Fruit fly (Drosophila melanogaster): ENCODE data around the gene CG43386.

Gene CG43386

DNA sequence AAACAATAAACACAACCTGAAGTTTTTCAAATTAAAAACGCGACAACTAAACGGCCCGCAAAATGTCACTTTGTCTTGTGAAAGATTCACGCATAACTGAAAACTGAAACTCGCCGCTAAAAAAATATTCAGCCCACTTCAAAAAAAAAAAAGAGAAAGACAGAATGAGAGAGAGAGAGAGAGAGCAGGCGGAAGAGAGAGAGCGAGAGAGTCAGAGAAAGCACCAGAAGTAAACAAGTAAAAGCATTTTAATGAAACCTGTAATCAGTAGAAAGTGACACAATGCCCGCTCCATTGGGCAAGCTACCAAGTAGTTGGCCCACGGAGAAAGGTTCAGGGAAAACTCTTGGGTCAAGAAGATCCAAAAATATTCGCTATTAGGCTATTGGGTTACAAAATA, at the start of gene CG43386:
CG43386 (minus strand) TSS at position 101 of the 400 bp plus-strand sequence.
- TF ChIP-seq Pif1A (GFP tag; optimal IDR thresholded peaks at IDR 0.05), result no peak
- TF ChIP-seq CG34367 (tag; optimal IDR thresholded peaks at IDR 0.05), result no peak
- no peak for TF ChIP-seq rn (GFP tag; IDR thresholded peaks at IDR 0.05)
- TF ChIP-seq fd96Ca (GFP tag; IDR thresholded peaks at IDR 0.05), result no peak
- no peak for TF ChIP-seq CG4496 (GFP tag; IDR thresholded peaks at IDR 0.05)
- TF ChIP-seq CG10348 (GFP tag; IDR thresholded peaks at IDR 0.05), result no peak
- TF ChIP-seq CG13204 (GFP tag; optimal IDR thresholded peaks at IDR 0.05), result no peak
- no peak for TF ChIP-seq CG8301 (tag; optimal IDR thresholded peaks at IDR 0.05)
- TF ChIP-seq CG12605 (GFP tag; IDR thresholded peaks at IDR 0.05), result no peak
- no peak for TF ChIP-seq CG17806 (tag; optimal IDR thresholded peaks at IDR 0.05)
- TF ChIP-seq Snoo (tag; optimal IDR thresholded peaks at IDR 0.05), result no peak
- TF ChIP-seq Pif1B (GFP tag; optimal IDR thresholded peaks at IDR 0.05), result no peak

dm6 chrX:10021809-10022208, 44.6 kb upstream of the CG43386 start:
- TF ChIP-seq CG15710 (tag; optimal IDR thresholded peaks at IDR 0.05), result peak; percentile 9
- no peak for TF ChIP-seq EcR (GFP tag; optimal IDR thresholded peaks at IDR 0.05)
- TF ChIP-seq CG34367 (tag; optimal IDR thresholded peaks at IDR 0.05), result no peak
- no peak for TF ChIP-seq fd96Ca (GFP tag; IDR thresholded peaks at IDR 0.05)
- TF ChIP-seq CG4496 (GFP tag; IDR thresholded peaks at IDR 0.05), result 0 out of 3 replicates have a peak, but pooled peaks have one; percentile 23
- peak; percentile 40 for TF ChIP-seq CG8159 (tag; optimal IDR thresholded peaks at IDR 0.05)
- no peak for TF ChIP-seq CG9948 (tag; optimal IDR thresholded peaks at IDR 0.05)
- peak; percentile 48 for TF ChIP-seq Pif1B (GFP tag; optimal IDR thresholded peaks at IDR 0.05)
- peak; percentile 49; the same call in 1 of the 2 replicates for TF ChIP-seq CG12605 (GFP tag; IDR thresholded peaks at IDR 0.05)
- TF ChIP-seq CG14655 (GFP tag; optimal IDR thresholded peaks at IDR 0.05), result no peak
- peak; percentile 54 for TF ChIP-seq Snoo (tag; optimal IDR thresholded peaks at IDR 0.05)
- no peak for TF ChIP-seq CG8301 (tag; optimal IDR thresholded peaks at IDR 0.05)
- TF ChIP-seq rn (GFP tag; IDR thresholded peaks at IDR 0.05), result no peak
- no peak for TF ChIP-seq D1 (tag; optimal IDR thresholded peaks at IDR 0.05)
- no peak for TF ChIP-seq CG32121 (GFP tag; IDR thresholded peaks at IDR 0.05)
- 0 out of 2 replicates have a peak, but pooled peaks have one; percentile 11 for TF ChIP-seq Ets98B (GFP tag; IDR thresholded peaks at IDR 0.05)
- TF ChIP-seq CG10348 (GFP tag; IDR thresholded peaks at IDR 0.05), result no peak
- TF ChIP-seq CG13204 (GFP tag; optimal IDR thresholded peaks at IDR 0.05), result peak; percentile 33
- peak; percentile 51 for TF ChIP-seq Pif1A (GFP tag; optimal IDR thresholded peaks at IDR 0.05)
- TF ChIP-seq gl (tag; optimal IDR thresholded peaks at IDR 0.05), result no peak
- peak; percentile 6 for TF ChIP-seq CG17806 (tag; optimal IDR thresholded peaks at IDR 0.05)

- TF ChIP-seq EcR (GFP tag; optimal IDR thresholded peaks at IDR 0.05) (peak; percentile 36), CG4496 (GFP tag; IDR thresholded peaks at IDR 0.05) (no peak)
These were observed 43.7 kb upstream of the CG43386 start for dm6 chrX:10020857-10021256.

DNA sequence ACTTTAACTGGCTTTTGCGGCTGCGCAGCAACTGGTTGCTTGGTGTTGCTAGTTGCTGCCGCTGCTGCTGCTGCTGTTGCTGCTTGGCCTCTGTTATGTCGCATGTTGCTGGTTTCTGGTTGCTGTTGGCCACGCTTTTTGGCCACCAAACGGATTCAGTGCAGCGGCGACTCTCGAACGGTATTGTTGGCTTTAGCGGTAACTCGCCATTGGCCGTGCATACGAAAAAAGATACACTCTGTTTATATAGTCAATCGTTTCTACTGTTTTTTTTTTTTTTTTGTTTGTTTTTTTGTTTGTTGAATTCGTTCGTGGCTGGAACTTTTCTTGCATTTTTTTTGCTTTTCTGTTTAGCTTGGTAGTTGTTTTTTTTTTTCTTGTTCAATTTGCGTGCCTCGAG, 39.5 kb upstream of the CG43386 start, which contains the start of gene Cht6:
Cht6 (plus strand) TSS at position 122 of the 400 bp plus-strand sequence.
- TF ChIP-seq CG4496 (GFP tag; IDR thresholded peaks at IDR 0.05) (peak; percentile 52; the same call in 2 of the 3 replicates), Ets98B (GFP tag; IDR thresholded peaks at IDR 0.05) (peak; percentile 52; the same call in 1 of the 2 replicates), Pif1B (GFP tag; optimal IDR thresholded peaks at IDR 0.05) (no peak), Snoo (tag; optimal IDR thresholded peaks at IDR 0.05) (no peak), CG32121 (GFP tag; IDR thresholded peaks at IDR 0.05) (peak; percentile 65), CG12605 (GFP tag; IDR thresholded peaks at IDR 0.05) (no peak), fd96Ca (GFP tag; IDR thresholded peaks at IDR 0.05) (peak; percentile 41; the same call in 1 of the 3 replicates)

- no peak for TF ChIP-seq fd96Ca (GFP tag; IDR thresholded peaks at IDR 0.05)
- no peak for TF ChIP-seq CG4496 (GFP tag; IDR thresholded peaks at IDR 0.05)
- TF ChIP-seq Pif1A (GFP tag; optimal IDR thresholded peaks at IDR 0.05), result no peak
- no peak for TF ChIP-seq Pif1B (GFP tag; optimal IDR thresholded peaks at IDR 0.05)
- no peak for TF ChIP-seq EcR (GFP tag; optimal IDR thresholded peaks at IDR 0.05)
- no peak for TF ChIP-seq CG10348 (GFP tag; IDR thresholded peaks at IDR 0.05)
- TF ChIP-seq CG8159 (tag; optimal IDR thresholded peaks at IDR 0.05), result no peak
- no peak for TF ChIP-seq gl (tag; optimal IDR thresholded peaks at IDR 0.05)
These were observed 37.8 kb upstream of the CG43386 start for dm6 chrX:10014738-10015703.

- TF ChIP-seq CG13204 (GFP tag; optimal IDR thresholded peaks at IDR 0.05), result no peak
- no peak for TF ChIP-seq CG8301 (tag; optimal IDR thresholded peaks at IDR 0.05)
- no peak for TF ChIP-seq CG8159 (tag; optimal IDR thresholded peaks at IDR 0.05)
- no peak for TF ChIP-seq CG9948 (tag; optimal IDR thresholded peaks at IDR 0.05)
- TF ChIP-seq fd96Ca (GFP tag; IDR thresholded peaks at IDR 0.05), result no peak
- no peak for TF ChIP-seq CG32121 (GFP tag; IDR thresholded peaks at IDR 0.05)
- TF ChIP-seq CG15710 (tag; optimal IDR thresholded peaks at IDR 0.05), result no peak
- no peak for TF ChIP-seq gl (tag; optimal IDR thresholded peaks at IDR 0.05)
- TF ChIP-seq Pif1B (GFP tag; optimal IDR thresholded peaks at IDR 0.05), result no peak
- TF ChIP-seq CG10348 (GFP tag; IDR thresholded peaks at IDR 0.05), result no peak
- TF ChIP-seq CG4496 (GFP tag; IDR thresholded peaks at IDR 0.05), result no peak
- no peak for TF ChIP-seq rn (GFP tag; IDR thresholded peaks at IDR 0.05)
- TF ChIP-seq Ets98B (GFP tag; IDR thresholded peaks at IDR 0.05), result no peak
- TF ChIP-seq Pif1A (GFP tag; optimal IDR thresholded peaks at IDR 0.05), result no peak
These were observed 32.8 kb upstream of the CG43386 start, which contains the start of gene Dna2 for dm6 chrX:10009794-10010614. Gene Dna2, plus strand, starts transcription at chrX:10010481.
